Worm (Caenorhabditis elegans): ENCODE data around the gene catp-5.

catp-5 gene

ce11 chrX:8098813-8099360 lies at the start of gene catp-5:
Gene catp-5, minus strand, starts transcription at chrX:8098863.
- TF ChIP-seq nhr-28 (tag; optimal IDR thresholded peaks at IDR 0.05) (peak; percentile 8), hif-1 (tag; optimal IDR thresholded peaks at IDR 0.05) (no peak), tag-97 (GFP tag; IDR thresholded peaks at IDR 0.05) (no peak), lin-29 (GFP tag; IDR thresholded peaks at IDR 0.05) (no peak), ZK337.2 (GFP tag; IDR thresholded peaks at IDR 0.05) (no peak), attf-4 (tag; optimal IDR thresholded peaks at IDR 0.05) (no peak), pqm-1 (tag; optimal IDR thresholded peaks at IDR 0.05) (peak; percentile 53), saeg-2 (GFP tag; IDR thresholded peaks at IDR 0.05) (no peak), ama-1 (optimal IDR thresholded peaks at IDR 0.05) (no peak), dmd-6 (GFP tag; IDR thresholded peaks at IDR 0.05) (peak; percentile 50; the same call in 1 of the 2 replicates), zag-1 (tag; optimal IDR thresholded peaks at IDR 0.05) (no peak), hlh-11 (tag; optimal IDR thresholded peaks at IDR 0.05) (peak; percentile 22), dve-1 (tag; optimal IDR thresholded peaks at IDR 0.05; ENCODE audit: insufficient read depth) (peak; percentile 23), hlh-30 (tag; optimal IDR thresholded peaks at IDR 0.05; ENCODE audit: insufficient read depth) (no peak), daf-8 (GFP tag; IDR thresholded peaks at IDR 0.05) (no peak), daf-16 (GFP tag; optimal IDR thresholded peaks at IDR 0.05) (no peak), daf-16 (tag; optimal IDR thresholded peaks at IDR 0.05) (peak; percentile 51), nhr-77 (tag; optimal IDR thresholded peaks at IDR 0.05) (peak; percentile 13), hmg-1.1 (GFP tag; IDR thresholded peaks at IDR 0.05) (no peak), lim-7 (GFP tag; IDR thresholded peaks at IDR 0.05) (no peak)

ce11 chrX:8147398-8147797 lies 48.7 kb upstream of the catp-5 start, which contains the start of gene C02B8.1:
Gene C02B8.1, plus strand, starts transcription at chrX:8147698.
- TF ChIP-seq nhr-42 (GFP tag; IDR thresholded peaks at IDR 0.05) (no peak), lin-13 (GFP tag; optimal IDR thresholded peaks at IDR 0.05) (no peak), fkh-10 (GFP tag; optimal IDR thresholded peaks at IDR 0.05) (no peak), hif-1 (tag; optimal IDR thresholded peaks at IDR 0.05) (no peak), Y48G9A.11 (GFP tag; IDR thresholded peaks at IDR 0.05) (0 out of 2 replicates have a peak, but pooled peaks have one; percentile 16), cey-2 (tag; optimal IDR thresholded peaks at IDR 0.05; ENCODE audit: borderline replicate concordance, insufficient read depth) (no peak), dmd-9 (GFP tag; IDR thresholded peaks at IDR 0.05) (no peak), snpc-1.2 (GFP tag; IDR thresholded peaks at IDR 0.05) (no peak)

- TF ChIP-seq zfp-2 (tag; optimal IDR thresholded peaks at IDR 0.05) (no peak), zfp-3 (GFP tag; conservative IDR thresholded peaks at IDR 0.05) (no peak), daf-12 (tag; optimal IDR thresholded peaks at IDR 0.05) (no peak), lin-39 (tag; optimal IDR thresholded peaks at IDR 0.05) (no peak), T20F7.1 (GFP tag; optimal IDR thresholded peaks at IDR 0.05) (no peak), F37D6.2 (tag; optimal IDR thresholded peaks at IDR 0.05) (no peak), ceh-20 (GFP tag; IDR thresholded peaks at IDR 0.05) (no peak), D1046.2 (GFP tag; IDR thresholded peaks at IDR 0.05) (no peak), nhr-111 (GFP tag; optimal IDR thresholded peaks at IDR 0.05) (no peak), Y48G9A.11 (GFP tag; IDR thresholded peaks at IDR 0.05) (no peak), Y75B8A.6 (GFP tag; IDR thresholded peaks at IDR 0.05) (no peak), tra-1 (GFP tag; IDR thresholded peaks at IDR 0.05) (no peak), mes-2 (tag; optimal IDR thresholded peaks at IDR 0.05; ENCODE audit: poor library complexity, severe bottlenecking) (no peak), egl-27 (tag; optimal IDR thresholded peaks at IDR 0.05) (no peak)
Observed at ce11 chrX:8139146-8139545, 40.5 kb upstream of the catp-5 start, which contains the start of gene C02B8.3. Gene C02B8.3, plus strand, starts transcription at chrX:8139446.

All from whole organism, L4 larva.